Fruit fly (Drosophila melanogaster) whole organism, embryonic: ENCODE measurements around the gene CG11892.

Experiments
- ATbp ChIP-seq: fragments of 200-800 bp; sonication (Bioruptor generic); optimal IDR thresholded peaks from 2 replicates; lab custom pipeline; 2017; ENCODE audit warnings: missing biosample characterization, mild to moderate bottlenecking, missing genetic modification characterization, missing genetic modification reagents
- Atf-2 ChIP-seq: fragments of 200-800 bp; sonication (Bioruptor generic); optimal IDR thresholded peaks from 2 replicates; lab custom pipeline; 2016; ENCODE audit warnings: missing biosample characterization, missing genetic modification characterization
- BtbVII ChIP-seq: fragments of 200-800 bp; sonication (Bioruptor generic); optimal IDR thresholded peaks from 3 replicates; lab custom pipeline; 2017; ENCODE audit warnings: missing biosample characterization, mild to moderate bottlenecking, missing genetic modification characterization
- CG10565 ChIP-seq: fragments of 200-800 bp; sonication (Bioruptor generic); optimal IDR thresholded peaks from 3 replicates; lab custom pipeline; 2016; ENCODE audit warnings: missing biosample characterization, mild to moderate bottlenecking, missing genetic modification characterization
- CG11085 ChIP-seq: fragments of 200-800 bp; sonication (Bioruptor generic); IDR thresholded peaks from 2 replicates; pipeline ENCODE4 v1.3.6; 2022; ENCODE audit warnings: missing biosample characterization, missing genetic modification characterization
- CG13287 ChIP-seq: fragments of 200-800 bp; sonication (Bioruptor generic); IDR thresholded peaks from 2 replicates; pipeline ENCODE4 v1.3.6; 2022; ENCODE audit warnings: missing biosample characterization, missing genetic modification characterization; ENCODE audit not compliant: partially characterized antibody
- CG13894 ChIP-seq: fragments of 200-800 bp; sonication (Bioruptor generic); optimal IDR thresholded peaks from 3 replicates; lab custom pipeline; 2018; ENCODE audit warnings: missing biosample characterization, mild to moderate bottlenecking, missing genetic modification characterization, moderate library complexity
- CG15073 ChIP-seq: fragments of 200-800 bp; sonication (Bioruptor generic); optimal IDR thresholded peaks from 2 replicates; lab custom pipeline; 2016; ENCODE audit warnings: missing biosample characterization, missing genetic modification characterization
- CG15601 ChIP-seq: fragments of 200-800 bp; sonication (Bioruptor generic); optimal IDR thresholded peaks from 3 replicates; lab custom pipeline; 2019; ENCODE audit warnings: missing biosample characterization, mild to moderate bottlenecking, missing genetic modification characterization, moderate library complexity
- CG2120 ChIP-seq: fragments of 200-800 bp; sonication (Bioruptor generic); optimal IDR thresholded peaks from 3 replicates; lab custom pipeline; 2016; ENCODE audit warnings: missing biosample characterization, missing genetic modification characterization
- CG34376 ChIP-seq: fragments of 200-800 bp; sonication (Bioruptor generic); optimal IDR thresholded peaks from 2 replicates; lab custom pipeline; 2018; ENCODE audit warnings: missing biosample characterization, mild to moderate bottlenecking, missing genetic modification characterization
- CG4360 ChIP-seq: fragments of 200-800 bp; sonication (Bioruptor generic); IDR thresholded peaks from 2 replicates; pipeline ENCODE4 v1.3.6; 2022; ENCODE audit warnings: missing biosample characterization, missing genetic modification characterization
- CG7372 ChIP-seq: fragments of 200-800 bp; sonication (Bioruptor generic); IDR thresholded peaks from 2 replicates; pipeline ENCODE4 v1.3.6; 2022; ENCODE audit warnings: missing biosample characterization, missing genetic modification characterization
- CG7839 ChIP-seq: fragments of 200-800 bp; sonication (Bioruptor generic); optimal IDR thresholded peaks from 3 replicates; lab custom pipeline; 2018; ENCODE audit warnings: missing biosample characterization, mild to moderate bottlenecking, missing genetic modification characterization, moderate library complexity
- Camta ChIP-seq: fragments of 200-800 bp; sonication (Bioruptor generic); optimal IDR thresholded peaks from 2 replicates; lab custom pipeline; 2016; ENCODE audit warnings: missing biosample characterization, missing genetic modification characterization
- Dip3 ChIP-seq: fragments of 200-800 bp; sonication (Bioruptor generic); optimal IDR thresholded peaks from 3 replicates; lab custom pipeline; 2016; ENCODE audit warnings: missing biosample characterization, missing genetic modification characterization
- Elba2 ChIP-seq: fragments of 200-800 bp; sonication (Bioruptor generic); optimal IDR thresholded peaks from 3 replicates; lab custom pipeline; 2016; ENCODE audit warnings: missing biosample characterization, missing genetic modification characterization
- Jarid2 ChIP-seq: fragments of 200-800 bp; sonication (Bioruptor generic); optimal IDR thresholded peaks from 3 replicates; lab custom pipeline; 2017; ENCODE audit warnings: mild to moderate bottlenecking, missing biosample characterization, missing genetic modification reagents, missing genetic modification characterization
- Med ChIP-seq: fragments of 200-800 bp; sonication (Bioruptor generic); peaks from one replicate; lab custom pipeline; 2016; ENCODE audit warnings: missing biosample characterization, missing genetic modification characterization, mild to moderate bottlenecking, inconsistent platforms, moderate library complexity
- Meics ChIP-seq: fragments of 200-800 bp; sonication (Bioruptor generic); optimal IDR thresholded peaks from 2 replicates; lab custom pipeline; 2017; ENCODE audit warnings: missing biosample characterization, mild to moderate bottlenecking, missing genetic modification characterization
- Nf-YA ChIP-seq: fragments of 200-800 bp; sonication (Bioruptor generic); IDR thresholded peaks from 2 replicates; pipeline ENCODE4 v1.3.6; 2022; ENCODE audit warnings: missing biosample characterization, missing genetic modification characterization
- PHDP ChIP-seq: fragments of 200-800 bp; sonication (Bioruptor generic); optimal IDR thresholded peaks from 3 replicates; lab custom pipeline; 2018; ENCODE audit warnings: missing biosample characterization, mild to moderate bottlenecking, missing genetic modification characterization, moderate library complexity
- Taf1 ChIP-seq: fragments of 200-800 bp; sonication (Bioruptor generic); IDR thresholded peaks from 2 replicates; pipeline ENCODE4 v1.3.6; 2022; ENCODE audit warnings: missing biosample characterization, missing genetic modification characterization
- Tbp ChIP-seq: fragments of >200 bp; optimal IDR thresholded peaks from 2 replicates; lab custom pipeline; 2018; ENCODE audit warnings: missing biosample characterization, missing genetic modification characterization
- Vsx1 ChIP-seq: fragments of 200-800 bp; sonication (Bioruptor generic); optimal IDR thresholded peaks from 2 replicates; lab custom pipeline; 2017; ENCODE audit warnings: missing biosample characterization, mild to moderate bottlenecking, missing genetic modification characterization, missing genetic modification reagents
- al ChIP-seq: fragments of 200-800 bp; sonication (Bioruptor generic); IDR thresholded peaks from 2 replicates; pipeline ENCODE4 v1.3.6; 2022; ENCODE audit warnings: missing biosample characterization, missing genetic modification characterization
- cg ChIP-seq: fragments of 200-800 bp; sonication (Bioruptor generic); optimal IDR thresholded peaks from 3 replicates; lab custom pipeline; 2019; ENCODE audit warnings: missing biosample characterization, mild to moderate bottlenecking, missing genetic modification characterization, moderate library complexity
- chinmo ChIP-seq: fragments of 200-800 bp; sonication (Bioruptor generic); IDR thresholded peaks from 4 replicates; pipeline ENCODE4 v1.3.6; 2022; ENCODE audit warnings: missing biosample characterization, missing genetic modification characterization; ENCODE audit not compliant: partially characterized antibody
- dati ChIP-seq: fragments of 200-800 bp; sonication (Bioruptor generic); IDR thresholded peaks from 2 replicates; pipeline ENCODE4 v1.3.6; 2022; ENCODE audit warnings: missing biosample characterization, missing genetic modification characterization
- emc ChIP-seq: fragments of 200-800 bp; sonication (Bioruptor generic); optimal IDR thresholded peaks from 2 replicates; lab custom pipeline; 2016; ENCODE audit warnings: missing biosample characterization, missing genetic modification characterization
- ems ChIP-seq: fragments of 200-800 bp; sonication (Bioruptor generic); optimal IDR thresholded peaks from 3 replicates; lab custom pipeline; 2016; ENCODE audit warnings: missing biosample characterization, missing genetic modification characterization
- eve ChIP-seq, 2 experiments: fragments of >200 bp; optimal IDR thresholded peaks; 2 replicates each; lab custom pipeline; 2017; ENCODE audit warnings: missing biosample characterization in 2 of 2, missing genetic modification characterization in 2 of 2
- exex ChIP-seq: fragments of 200-800 bp; sonication (Bioruptor generic); optimal IDR thresholded peaks from 4 replicates; lab custom pipeline; 2018; ENCODE audit warnings: missing biosample characterization, mild to moderate bottlenecking, missing genetic modification characterization, moderate library complexity
- grn ChIP-seq: fragments of 200-800 bp; sonication (Bioruptor generic); optimal IDR thresholded peaks from 3 replicates; lab custom pipeline; 2017; ENCODE audit warnings: missing biosample characterization, missing genetic modification characterization
- gt ChIP-seq: fragments of 200-800 bp; sonication (Bioruptor generic); IDR thresholded peaks from 2 replicates; pipeline ENCODE4 v1.3.6; 2022; ENCODE audit warnings: missing biosample characterization, missing genetic modification characterization
- ham ChIP-seq: fragments of 200-800 bp; sonication (Bioruptor generic); IDR thresholded peaks from 2 replicates; pipeline ENCODE4 v1.3.6; 2022; ENCODE audit warnings: missing biosample characterization, missing genetic modification characterization
- hth ChIP-seq: fragments of >200 bp; optimal IDR thresholded peaks from 2 replicates; lab custom pipeline; 2017; ENCODE audit warnings: inconsistent platforms
- kah ChIP-seq: fragments of 200-800 bp; sonication (Bioruptor generic); optimal IDR thresholded peaks from 2 replicates; lab custom pipeline; 2018; ENCODE audit warnings: missing biosample characterization, mild to moderate bottlenecking, missing genetic modification characterization
- lab ChIP-seq: fragments of 200-800 bp; sonication (Bioruptor generic); optimal IDR thresholded peaks from 3 replicates; lab custom pipeline; 2017; ENCODE audit warnings: missing biosample characterization, missing genetic modification characterization, mild to moderate bottlenecking, moderate library complexity, missing genetic modification reagents
- maf-S ChIP-seq: fragments of 200-800 bp; sonication (Bioruptor generic); optimal IDR thresholded peaks from 2 replicates; lab custom pipeline; 2016; ENCODE audit warnings: missing biosample characterization, missing genetic modification characterization
- mirr ChIP-seq: fragments of 200-800 bp; sonication (Bioruptor generic); optimal IDR thresholded peaks from 3 replicates; lab custom pipeline; 2018; ENCODE audit warnings: missing biosample characterization, mild to moderate bottlenecking, missing genetic modification characterization
- prd ChIP-seq, 3 experiments: fragments of >200 bp in 2 of 3; fragments of 200-800 bp in 1 of 3; sonication (Bioruptor generic) in 1 of 3; optimal IDR thresholded peaks in 2 of 3; IDR thresholded peaks in 1 of 3; 2 replicates in 2 of 3; 3 replicates in 1 of 3; pipeline versions ENCODE4 v1.3.6 to Lab custom; 2017 to 2022; ENCODE audit warnings: missing biosample characterization in 1 of 3, missing genetic modification characterization in 1 of 3
- pros ChIP-seq: fragments of 200-800 bp; sonication (Bioruptor generic); optimal IDR thresholded peaks from 3 replicates; lab custom pipeline; 2019; ENCODE audit warnings: missing biosample characterization, mild to moderate bottlenecking, missing genetic modification characterization, moderate library complexity
- row ChIP-seq: fragments of 200-800 bp; sonication (Bioruptor generic); IDR thresholded peaks from 3 replicates; pipeline ENCODE4 v1.3.6; 2022; ENCODE audit warnings: missing biosample characterization, missing genetic modification characterization
- sd ChIP-seq: fragments of 200-800 bp; sonication (Bioruptor generic); optimal IDR thresholded peaks from 3 replicates; lab custom pipeline; 2018; ENCODE audit warnings: missing biosample characterization, mild to moderate bottlenecking, missing genetic modification characterization, moderate library complexity
- sug ChIP-seq: fragments of 200-800 bp; optimal IDR thresholded peaks from 2 replicates; lab custom pipeline; 2019; ENCODE audit warnings: missing biosample characterization, mild to moderate bottlenecking, missing genetic modification characterization, moderate library complexity
- tap ChIP-seq: fragments of 200-800 bp; optimal IDR thresholded peaks from 3 replicates; lab custom pipeline; 2019; ENCODE audit warnings: missing biosample characterization, mild to moderate bottlenecking, missing genetic modification characterization, moderate library complexity
- wdn ChIP-seq: fragments of 200-800 bp; sonication (Bioruptor generic); IDR thresholded peaks from 2 replicates; pipeline ENCODE4 v1.3.6; 2022; ENCODE audit warnings: missing biosample characterization, missing genetic modification characterization
- wor ChIP-seq: fragments of 200-800 bp; sonication (Bioruptor generic); IDR thresholded peaks from 2 replicates; pipeline ENCODE4 v1.3.6; 2022; ENCODE audit warnings: missing biosample characterization, missing genetic modification characterization

CG11892 gene

DNA sequence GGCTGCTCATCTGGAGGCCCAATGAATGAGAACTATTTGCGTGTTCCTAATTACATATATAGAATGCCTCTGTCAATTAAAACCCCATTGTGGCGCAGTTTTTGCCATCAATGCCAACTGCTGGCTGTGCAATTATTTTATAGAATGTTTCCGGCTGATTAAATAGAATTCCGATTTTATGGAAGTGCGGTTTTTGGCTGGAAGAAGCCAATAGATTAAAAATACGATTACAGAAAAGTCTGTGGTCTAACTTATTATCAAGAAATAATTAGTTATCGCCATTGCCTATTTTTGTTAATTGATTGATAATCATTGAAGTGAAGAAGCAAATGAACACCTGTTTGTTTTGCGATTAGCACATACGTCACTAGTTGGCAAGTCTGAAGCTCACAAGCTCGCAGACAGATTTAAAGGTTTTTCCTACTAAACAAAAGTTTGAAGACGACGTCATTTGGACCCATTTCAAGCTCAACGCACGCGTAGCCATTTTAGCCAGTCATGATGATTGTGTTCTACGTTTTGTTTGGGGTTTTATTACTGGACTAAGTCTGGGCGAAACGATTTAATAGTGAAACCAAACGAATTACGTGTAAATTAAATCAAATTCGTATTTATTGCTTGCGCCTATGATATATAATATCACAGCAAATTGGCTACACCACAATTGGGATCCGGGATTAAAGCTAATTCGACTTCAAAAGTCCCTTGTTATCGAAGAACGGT is 24.6 kb downstream of the CG11892 start:
- TF ChIP-seq emc (GFP tag; lab: Kevin White, UChicago) (no peak), wdn (GFP tag; lab: Robert Waterston, UW) (no peak), row (no peak), CG15601 (no peak), exex (tag; lab: Kevin White, UChicago) (peak; percentile 99), CG10565 (GFP tag; lab: Kevin White, UChicago) (no peak), BtbVII (GFP tag; lab: Kevin White, UChicago) (peak; percentile 58), gt (GFP tag; lab: Robert Waterston, UW) (no peak), ATbp (GFP tag; lab: Kevin White, UChicago) (no peak), CG15073 (GFP tag; lab: Kevin White, UChicago) (no peak), Tbp (GFP tag; lab: Kevin White, UChicago) (no peak), CG2120 (GFP tag; lab: Kevin White, UChicago) (no peak), grn (GFP tag; lab: Kevin White, UChicago) (peak; percentile 40), sug (tag; lab: Kevin White, UChicago) (peak; percentile 74), ham (GFP tag; lab: Robert Waterston, UW) (no peak), Vsx1 (GFP tag; lab: Kevin White, UChicago) (no peak), Meics (GFP tag; lab: Kevin White, UChicago) (no peak), lab (peak; percentile 19), CG34376 (GFP tag; lab: Kevin White, UChicago) (peak; percentile 48), chinmo (GFP tag; lab: Robert Waterston, UW) (0 out of 4 replicates have a peak, but pooled peaks have one; percentile 64), tap (tag; lab: Kevin White, UChicago) (no peak), Med (GFP tag; lab: Kevin White, UChicago) (peak; percentile 63), hth (lab: Kevin White, UChicago) (no peak), Nf-YA (GFP tag; lab: Robert Waterston, UW) (no peak), mirr (GFP tag; lab: Kevin White, UChicago) (peak; percentile 40), CG7372 (GFP tag; lab: Robert Waterston, UW) (no peak), sd (tag; lab: Kevin White, UChicago) (peak; percentile 70), wor (GFP tag; lab: Robert Waterston, UW) (no peak), PHDP (tag; lab: Kevin White, UChicago) (no peak), maf-S (GFP tag; lab: Kevin White, UChicago) (no peak), CG11085 (GFP tag; lab: Robert Waterston, UW) (no peak), eve (GFP tag; optimal IDR thresholded peaks at IDR 0.05; lab: Kevin White, UChicago) (no peak), pros (GFP tag; lab: Kevin White, UChicago) (no peak), al (GFP tag; lab: Robert Waterston, UW) (no peak)

DNA sequence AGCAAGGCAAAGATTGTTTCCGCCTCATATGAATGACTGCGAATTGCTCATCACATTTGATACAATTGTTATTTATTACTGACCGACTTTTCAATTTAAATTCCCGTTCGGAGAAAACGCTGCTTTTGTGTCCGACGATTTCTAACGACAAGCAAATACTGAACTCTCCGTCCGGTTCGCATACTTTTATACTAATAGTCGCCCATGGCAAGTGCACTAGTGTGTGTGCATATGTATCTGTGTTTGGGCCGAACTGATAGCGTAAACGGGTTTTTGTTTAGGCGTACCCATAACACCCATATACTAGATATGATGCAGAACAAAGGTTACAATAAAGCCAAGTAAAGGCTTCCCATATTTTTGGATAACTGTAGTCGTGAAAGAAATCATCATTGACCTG is 26.9 kb downstream of the CG11892 start, which contains the start of gene CG10550:
CG10550 (minus strand) TSS at position 164 of the 400 bp plus-strand sequence.
- peak; percentile 41 for TF ChIP-seq exex (tag; lab: Kevin White, UChicago)
- TF ChIP-seq Jarid2 (GFP tag; lab: Kevin White, UChicago): peak; percentile 46
- peak; percentile 20; the same call in 1 of the 2 replicates for TF ChIP-seq CG13287
- peak; percentile 61 for TF ChIP-seq cg (GFP tag; lab: Kevin White, UChicago)
- TF ChIP-seq CG13894: peak; percentile 37
- TF ChIP-seq mirr (GFP tag; lab: Kevin White, UChicago): peak; percentile 73
- no peak for TF ChIP-seq Elba2 (GFP tag; lab: Kevin White, UChicago)
- TF ChIP-seq CG7839 (tag; lab: Kevin White, UChicago): no peak
- no peak for TF ChIP-seq Taf1
- TF ChIP-seq CG4360 (GFP tag; lab: Robert Waterston, UW): no peak
- TF ChIP-seq lab: peak; percentile 2
- TF ChIP-seq sug (tag; lab: Kevin White, UChicago): peak; percentile 38
- TF ChIP-seq Dip3 (GFP tag; lab: Kevin White, UChicago): no peak
- no peak for TF ChIP-seq Camta (GFP tag; lab: Kevin White, UChicago)
- TF ChIP-seq prd (optimal IDR thresholded peaks at IDR 0.05; lab: Kevin White, UChicago): no peak
- TF ChIP-seq prd (GFP tag; IDR thresholded peaks at IDR 0.05; lab: Robert Waterston, UW): no peak
- TF ChIP-seq ems: no peak
- TF ChIP-seq dati (GFP tag; lab: Robert Waterston, UW): no peak
- no peak for TF ChIP-seq kah (GFP tag; lab: Kevin White, UChicago)
- TF ChIP-seq Atf-2 (GFP tag; lab: Kevin White, UChicago): no peak
